Worm (Caenorhabditis elegans): Measurements from ENCODE around the gene swd-2.1.

- TF ChIP-seq unc-62 (GFP tag; optimal IDR thresholded peaks at IDR 0.05): no peak
- no peak for TF ChIP-seq nfya-2 (GFP tag; IDR thresholded peaks at IDR 0.05)
- TF ChIP-seq lin-26 (GFP tag; IDR thresholded peaks at IDR 0.05): no peak
- TF ChIP-seq cebp-1 (GFP tag; IDR thresholded peaks at IDR 0.05): no peak
- TF ChIP-seq cebp-1 (tag; optimal IDR thresholded peaks at IDR 0.05): no peak
- no peak for TF ChIP-seq xnd-1 (tag; optimal IDR thresholded peaks at IDR 0.05)
- TF ChIP-seq ztf-26 (tag; optimal IDR thresholded peaks at IDR 0.05): no peak
- no peak for TF ChIP-seq F57A8.1 (GFP tag; optimal IDR thresholded peaks at IDR 0.05)
- no peak for TF ChIP-seq sea-2 (GFP tag; IDR thresholded peaks at IDR 0.05)
- no peak for TF ChIP-seq F52B5.7 (tag; optimal IDR thresholded peaks at IDR 0.05)
- TF ChIP-seq egl-18 (GFP tag; IDR thresholded peaks at IDR 0.05): no peak
- peak; percentile 8 for TF ChIP-seq attf-5 (GFP tag; optimal IDR thresholded peaks at IDR 0.05)
- TF ChIP-seq somi-1 (GFP tag; optimal IDR thresholded peaks at IDR 0.05): no peak
- no peak for TF ChIP-seq nhr-120 (GFP tag; IDR thresholded peaks at IDR 0.05)
Observed at ce11 chrIV:7774206-7774605, 1.6 kb upstream of the swd-2.1 start, which contains the start of the genes hcf-1 and swd-2.2.
